Fruit fly (Drosophila melanogaster): ENCODE data around the gene GckIII.

Gene GckIII

dm6 chr3R:17127912-17128311 is 42.6 kb downstream of the GckIII start, which contains the start of gene CG31265:
CG31265 (plus strand) TSS chr3R:17128212.
- TF ChIP-seq CG11762 (GFP tag; optimal IDR thresholded peaks at IDR 0.05; ENCODE audit: insufficient read depth) (no peak), CG8319 (GFP tag; optimal IDR thresholded peaks at IDR 0.05) (no peak), Sox15 (GFP tag; optimal IDR thresholded peaks at IDR 0.05) (no peak), Eip93F (GFP tag; optimal IDR thresholded peaks at IDR 0.05) (no peak), CG6854 (GFP tag; optimal IDR thresholded peaks at IDR 0.05) (no peak), fkh (GFP tag; optimal IDR thresholded peaks at IDR 0.05) (no peak), dac (GFP tag; optimal IDR thresholded peaks at IDR 0.05) (no peak), CG3032 (tag; optimal IDR thresholded peaks at IDR 0.05) (no peak), Sox102F (GFP tag; optimal IDR thresholded peaks at IDR 0.05) (no peak), Ets96B (tag; optimal IDR thresholded peaks at IDR 0.05) (no peak), Eip78C (GFP tag) (no peak)

- no peak for TF ChIP-seq CG31627 (GFP tag; optimal IDR thresholded peaks at IDR 0.05)
- no peak for TF ChIP-seq achi (GFP tag; optimal IDR thresholded peaks at IDR 0.05)
- TF ChIP-seq CG4318 (GFP tag; optimal IDR thresholded peaks at IDR 0.05) = no peak
- no peak for TF ChIP-seq ss (GFP tag; optimal IDR thresholded peaks at IDR 0.05)
- no peak for TF ChIP-seq lz (GFP tag; optimal IDR thresholded peaks at IDR 0.05)
- no peak for TF ChIP-seq fkh (GFP tag; optimal IDR thresholded peaks at IDR 0.05)
Observed at dm6 chr3R:17130326-17130725, 45.0 kb downstream of the GckIII start, which contains the start of gene CG17475. CG17475 (minus strand) TSS chr3R:17130426.

- TF ChIP-seq Blimp-1 (GFP tag; optimal IDR thresholded peaks at IDR 0.05) = no peak
- TF ChIP-seq Eip93F (GFP tag; optimal IDR thresholded peaks at IDR 0.05) = no peak
- no peak for TF ChIP-seq CG32006 (GFP tag; optimal IDR thresholded peaks at IDR 0.05)
- TF ChIP-seq Hr39 (GFP tag; optimal IDR thresholded peaks at IDR 0.05) = no peak
Observed at dm6 chr3R:17132098-17132712, 46.9 kb downstream of the GckIII start, which contains the start of the genes CG4053 and CG31266. CG4053 (minus strand) TSS chr3R:17132198. CG31266 (plus strand) TSS chr3R:17132662.

- TF ChIP-seq svp (GFP tag) (peak; percentile 14), pdm3 (GFP tag; optimal IDR thresholded peaks at IDR 0.05) (no peak)
Observed at dm6 chr3R:17133897-17134296, 48.6 kb downstream of the GckIII start, which contains the start of gene CG31267. CG31267 (plus strand) TSS chr3R:17134197.

- TF ChIP-seq Eip78C (GFP tag) (no peak), vri (GFP tag; optimal IDR thresholded peaks at IDR 0.05) (peak; percentile 45), svp (GFP tag) (peak; percentile 46)
Observed at dm6 chr3R:17135747-17136146, 50.4 kb downstream of the GckIII start, which contains the start of gene CG5246. CG5246 (plus strand) TSS chr3R:17136111.

Measured in whole organism, prepupa.